Worm (Caenorhabditis elegans) whole organism, L3 larva: ENCODE results near the gene glr-2.

ENCODE experiments used
- R02D3.7 ChIP-seq: fragments of 150-350 bp; optimal IDR thresholded peaks from 2 replicates; lab custom pipeline; 2014; ENCODE audit warnings: missing biosample characterization, missing genetic modification characterization
- aly-2 ChIP-seq: fragments of 150-350 bp; optimal IDR thresholded peaks from 2 replicates; lab custom pipeline; 2014; ENCODE audit warnings: missing biosample characterization, missing genetic modification characterization
- ama-1 ChIP-seq: fragments of 150-350 bp; optimal IDR thresholded peaks from 2 replicates; lab custom pipeline; 2018
- ceh-16 ChIP-seq: sonication (generic microtip); optimal IDR thresholded peaks from 2 replicates; lab custom pipeline; 2017; ENCODE audit warnings: missing biosample characterization, missing genetic modification characterization
- ceh-28 ChIP-seq: fragments of 150-350 bp; optimal IDR thresholded peaks from 2 replicates; lab custom pipeline; 2014; ENCODE audit warnings: missing biosample characterization, missing genetic modification reagents, missing genetic modification characterization
- ceh-82 ChIP-seq: fragments of 150-350 bp; optimal IDR thresholded peaks from 2 replicates; lab custom pipeline; 2014; ENCODE audit warnings: missing biosample characterization, missing genetic modification characterization
- ceh-9 ChIP-seq: sonication (generic microtip); optimal IDR thresholded peaks from 2 replicates; lab custom pipeline; 2018; ENCODE audit warnings: missing biosample characterization, missing genetic modification characterization
- daf-12 ChIP-seq: fragments of 150-350 bp; optimal IDR thresholded peaks from 2 replicates; lab custom pipeline; 2014; ENCODE audit warnings: missing biosample characterization, missing genetic modification reagents, missing genetic modification characterization
- egl-27 ChIP-seq: sonication (generic microtip); optimal IDR thresholded peaks from 4 replicates; lab custom pipeline; 2017; ENCODE audit warnings: missing biosample characterization, missing genetic modification reagents, missing genetic modification characterization
- egl-5 ChIP-seq: fragments of 150-350 bp; optimal IDR thresholded peaks from 2 replicates; lab custom pipeline; 2017; ENCODE audit warnings: missing biosample characterization, missing genetic modification reagents, missing genetic modification characterization, inconsistent platforms
- elt-1 ChIP-seq: fragments of 150-350 bp; optimal IDR thresholded peaks from 2 replicates; lab custom pipeline; 2014; ENCODE audit warnings: missing biosample characterization, missing genetic modification characterization
- elt-2 ChIP-seq: sonication (generic microtip); optimal IDR thresholded peaks from 2 replicates; lab custom pipeline; 2016; ENCODE audit warnings: missing genetic modification reagents, mild to moderate bottlenecking, missing genetic modification characterization, missing compliant biosample characterization
- elt-3 ChIP-seq, 3 experiments: fragments of 150-350 bp in 1 of 3; sonication (generic microtip) in 2 of 3; optimal IDR thresholded peaks; 2 replicates in 2 of 3; 4 replicates in 1 of 3; lab custom pipeline; 2014 to 2017; ENCODE audit warnings: missing biosample characterization in 3 of 3, missing genetic modification characterization in 3 of 3
- eor-1 ChIP-seq, 2 experiments: fragments of 150-350 bp; optimal IDR thresholded peaks; 2 replicates each; lab custom pipeline; 2014 to 2018; ENCODE audit warnings: missing biosample characterization in 2 of 2, missing genetic modification characterization in 2 of 2
- fkh-10 ChIP-seq: sonication (generic microtip); optimal IDR thresholded peaks from 2 replicates; lab custom pipeline; 2017; ENCODE audit warnings: missing biosample characterization, missing genetic modification reagents, missing genetic modification characterization
- fkh-2 ChIP-seq: fragments of 150-350 bp; optimal IDR thresholded peaks from 2 replicates; lab custom pipeline; 2014; ENCODE audit warnings: missing biosample characterization, missing genetic modification reagents, missing genetic modification characterization
- fos-1 ChIP-seq: fragments of 150-350 bp; optimal IDR thresholded peaks from 2 replicates; lab custom pipeline; 2014; ENCODE audit warnings: missing biosample characterization, missing genetic modification characterization
- hmg-11 ChIP-seq: sonication (generic microtip); optimal IDR thresholded peaks from 2 replicates; lab custom pipeline; 2016; ENCODE audit warnings: missing genetic modification characterization, missing compliant biosample characterization
- jun-1 ChIP-seq: fragments of 150-350 bp; optimal IDR thresholded peaks from 2 replicates; lab custom pipeline; 2014; ENCODE audit warnings: missing biosample characterization, missing genetic modification reagents, missing genetic modification characterization
- lin-15B ChIP-seq: fragments of 150-350 bp; optimal IDR thresholded peaks from 2 replicates; lab custom pipeline; 2014; ENCODE audit warnings: missing biosample characterization, missing genetic modification characterization
- lin-39 ChIP-seq: fragments of 150-350 bp; optimal IDR thresholded peaks from 2 replicates; lab custom pipeline; 2018; ENCODE audit warnings: missing biosample characterization, missing genetic modification reagents, missing genetic modification characterization
- lsy-12 ChIP-seq: sonication (generic microtip); optimal IDR thresholded peaks from 2 replicates; lab custom pipeline; 2016; ENCODE audit warnings: mild to moderate bottlenecking, missing genetic modification characterization, missing compliant biosample characterization
- mdl-1 ChIP-seq: fragments of 150-350 bp; optimal IDR thresholded peaks from 2 replicates; lab custom pipeline; 2014; ENCODE audit warnings: missing biosample characterization, missing genetic modification characterization
- mml-1 ChIP-seq: fragments of 150-350 bp; sonication (generic microtip); optimal IDR thresholded peaks from 3 replicates; lab custom pipeline; 2014; ENCODE audit warnings: missing biosample characterization, missing genetic modification characterization
- nfya-1 ChIP-seq: sonication (generic microtip); optimal IDR thresholded peaks from 2 replicates; lab custom pipeline; 2017; ENCODE audit warnings: missing genetic modification characterization, mild to moderate bottlenecking, missing compliant biosample characterization, antibody characterized with exemption, moderate library complexity; ENCODE audit not compliant: insufficient read depth
- nhr-11 ChIP-seq: fragments of 150-350 bp; optimal IDR thresholded peaks from 2 replicates; lab custom pipeline; 2014; ENCODE audit warnings: missing biosample characterization, missing genetic modification characterization
- nhr-12 ChIP-seq: fragments of 150-350 bp; optimal IDR thresholded peaks from 2 replicates; lab custom pipeline; 2014; ENCODE audit warnings: missing biosample characterization, missing genetic modification characterization
- nhr-23 ChIP-seq: fragments of 150-350 bp; optimal IDR thresholded peaks from 2 replicates; lab custom pipeline; 2014; ENCODE audit warnings: missing biosample characterization, missing genetic modification reagents, missing genetic modification characterization
- nhr-237 ChIP-seq: fragments of 150-350 bp; optimal IDR thresholded peaks from 2 replicates; lab custom pipeline; 2014; ENCODE audit warnings: missing biosample characterization, missing genetic modification characterization
- nhr-28 ChIP-seq: fragments of 150-350 bp; optimal IDR thresholded peaks from 2 replicates; lab custom pipeline; 2014; ENCODE audit warnings: missing biosample characterization, missing genetic modification characterization
- nhr-43 ChIP-seq: sonication (generic microtip); optimal IDR thresholded peaks from 2 replicates; lab custom pipeline; 2016; ENCODE audit warnings: mild to moderate bottlenecking, missing genetic modification characterization, missing compliant biosample characterization; ENCODE audit not compliant: poor library complexity, severe bottlenecking
- nhr-67 ChIP-seq: fragments of 150-350 bp; optimal IDR thresholded peaks from 2 replicates; lab custom pipeline; 2014; ENCODE audit warnings: missing biosample characterization, missing genetic modification characterization
- nhr-76 ChIP-seq: fragments of 150-350 bp; sonication (generic microtip); optimal IDR thresholded peaks from 5 replicates; lab custom pipeline; 2014; ENCODE audit warnings: missing biosample characterization, missing genetic modification characterization
- nhr-77 ChIP-seq: fragments of 150-350 bp; optimal IDR thresholded peaks from 2 replicates; lab custom pipeline; 2014; ENCODE audit warnings: missing biosample characterization, missing genetic modification characterization
- pha-4 ChIP-seq: fragments of 150-350 bp; optimal IDR thresholded peaks from 2 replicates; lab custom pipeline; 2014; ENCODE audit warnings: missing biosample characterization, missing genetic modification reagents, missing genetic modification characterization
- pqm-1 ChIP-seq: fragments of 150-350 bp; optimal IDR thresholded peaks from 2 replicates; lab custom pipeline; 2017; ENCODE audit warnings: missing biosample characterization, missing genetic modification characterization, inconsistent platforms
- sea-2 ChIP-seq: fragments of 150-350 bp; sonication (generic microtip); optimal IDR thresholded peaks from 4 replicates; lab custom pipeline; 2014; ENCODE audit warnings: missing biosample characterization, missing genetic modification reagents, missing genetic modification characterization
- skn-1 ChIP-seq: fragments of 150-350 bp; optimal IDR thresholded peaks from 2 replicates; lab custom pipeline; 2014; ENCODE audit warnings: missing biosample characterization, missing genetic modification characterization
- snpc-4 ChIP-seq: fragments of 150-350 bp; optimal IDR thresholded peaks from 2 replicates; lab custom pipeline; 2014; ENCODE audit warnings: missing biosample characterization, missing genetic modification characterization
- tbx-2 ChIP-seq: sonication (generic microtip); optimal IDR thresholded peaks from 2 replicates; lab custom pipeline; 2016; ENCODE audit warnings: mild to moderate bottlenecking, missing genetic modification characterization, missing compliant biosample characterization
- unc-39 ChIP-seq: sonication (generic microtip); optimal IDR thresholded peaks from 4 replicates; lab custom pipeline; 2017; ENCODE audit warnings: missing biosample characterization, missing genetic modification characterization
- unc-62 ChIP-seq: fragments of 150-350 bp; sonication (generic microtip); optimal IDR thresholded peaks from 4 replicates; lab custom pipeline; 2014; ENCODE audit warnings: missing biosample characterization, missing genetic modification reagents, missing genetic modification characterization
- zag-1 ChIP-seq: fragments of 150-350 bp; optimal IDR thresholded peaks from 2 replicates; lab custom pipeline; 2014; ENCODE audit warnings: missing biosample characterization, missing genetic modification characterization
- ztf-11 ChIP-seq: fragments of 150-350 bp; optimal IDR thresholded peaks from 2 replicates; lab custom pipeline; 2014; ENCODE audit warnings: missing biosample characterization, missing genetic modification characterization
- ztf-4 ChIP-seq: fragments of 150-350 bp; optimal IDR thresholded peaks from 2 replicates; lab custom pipeline; 2014; ENCODE audit warnings: missing biosample characterization, missing genetic modification characterization

glr-2 gene

ce11 chrIII:7155631-7156030 is 10.9 kb upstream of the glr-2 start (continued):
- TF ChIP-seq unc-39 (tag; lab: Kevin White, UChicago) (no peak), eor-1 (tag; optimal IDR thresholded peaks at IDR 0.05; lab: Kevin White, UChicago) (no peak), nhr-28 (no peak), fkh-2 (no peak), pha-4 (tag; lab: Kevin White, UChicago) (peak; percentile 92), lin-39 (peak; percentile 67), ceh-82 (peak; percentile 52), nhr-77 (tag; lab: Kevin White, UChicago) (peak; percentile 69), fkh-10 (GFP tag; lab: Kevin White, UChicago) (peak; percentile 98), ztf-4 (no peak), nfya-1 (peak; percentile 94), nhr-11 (tag; lab: Kevin White, UChicago) (peak; percentile 74), egl-5 (tag; lab: Kevin White, UChicago) (peak; percentile 85), ceh-9 (tag; lab: Kevin White, UChicago) (no peak), zag-1 (tag; lab: Kevin White, UChicago) (peak; percentile 81), snpc-4 (tag; lab: Kevin White, UChicago) (peak; percentile 88), fos-1 (peak; percentile 34), lin-15B (tag; lab: Kevin White, UChicago) (peak; percentile 74), R02D3.7 (peak; percentile 75), nhr-43 (tag; lab: Kevin White, UChicago) (peak; percentile 80), ceh-16 (tag; lab: Kevin White, UChicago) (no peak), egl-27 (tag; lab: Kevin White, UChicago) (peak; percentile 97), sea-2 (GFP tag; lab: Kevin White, UChicago) (peak; percentile 13)
- TF ChIP-seq, all 47 proteins: peak for 32

DNA sequence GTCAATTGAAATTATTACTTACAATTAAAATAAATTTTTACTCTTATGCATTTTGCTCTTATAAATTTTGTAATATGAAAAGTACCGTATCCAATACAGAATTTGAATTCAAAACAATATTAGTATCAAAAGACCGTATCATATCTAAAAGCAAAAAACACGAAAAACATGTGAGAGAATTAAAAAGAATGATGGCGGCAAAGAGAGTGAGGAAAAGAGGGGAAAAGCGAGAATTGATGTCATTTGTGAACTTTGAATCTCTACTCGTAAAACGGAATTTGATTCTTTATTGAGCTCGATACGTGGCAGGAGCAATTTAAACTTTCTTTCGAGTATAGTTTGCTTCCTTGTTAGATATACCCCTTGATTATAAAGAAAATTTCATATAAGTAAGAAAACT is 9.8 kb upstream of the glr-2 start:
- TF ChIP-seq jun-1 (tag; lab: Kevin White, UChicago) (peak; percentile 16), fkh-10 (GFP tag; lab: Kevin White, UChicago) (no peak), elt-2 (tag; lab: Kevin White, UChicago) (peak; percentile 30)

DNA sequence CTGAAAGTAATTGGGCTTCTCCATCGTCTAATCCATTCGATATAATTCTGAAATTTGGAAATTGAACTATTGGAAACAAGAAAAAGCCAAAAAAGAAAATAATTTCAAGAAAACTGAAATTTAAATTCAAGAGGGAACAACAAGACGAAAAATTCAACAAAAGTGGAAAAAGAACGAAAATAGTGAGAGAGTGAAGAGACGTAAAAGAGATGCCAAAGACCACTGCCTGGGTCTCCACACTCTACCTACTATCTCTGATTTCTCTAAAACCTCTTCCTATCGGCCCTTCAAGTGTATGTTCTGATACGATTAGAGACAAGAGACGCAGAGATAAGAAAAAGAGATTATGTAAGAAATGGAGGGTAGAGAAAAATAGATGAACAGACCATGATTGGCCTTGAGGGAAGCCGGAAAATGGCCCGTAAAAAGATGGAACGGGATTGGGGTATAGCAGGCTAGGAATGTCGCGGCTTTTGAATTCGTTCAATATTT is 9.0 kb upstream of the glr-2 start, which contains the start of gene ogt-1:
Gene ogt-1, minus strand, starts transcription at position 51 of the 492 bp plus-strand sequence.
- peak in 1 of 2 experiments; percentile 45 for TF ChIP-seq eor-1 (tag; optimal IDR thresholded peaks at IDR 0.05; lab: Kevin White, UChicago)
- TF ChIP-seq hmg-11 (tag; lab: Kevin White, UChicago): peak; percentile 86
- TF ChIP-seq elt-2 (tag; lab: Kevin White, UChicago): peak; percentile 62
- TF ChIP-seq nhr-11 (tag; lab: Kevin White, UChicago): peak; percentile 6
- peak; percentile 39 for TF ChIP-seq fkh-10 (GFP tag; lab: Kevin White, UChicago)
- peak; percentile 84 for TF ChIP-seq nhr-43 (tag; lab: Kevin White, UChicago)
- peak; percentile 52 for TF ChIP-seq ztf-4
- no peak for TF ChIP-seq aly-2
- peak; percentile 94 for TF ChIP-seq nfya-1
- TF ChIP-seq snpc-4 (tag; lab: Kevin White, UChicago): peak; percentile 57
- TF ChIP-seq tbx-2 (tag; lab: Kevin White, UChicago): peak; percentile 61
- TF ChIP-seq lin-39: no peak
- no peak for TF ChIP-seq unc-39 (tag; lab: Kevin White, UChicago)
- TF ChIP-seq mdl-1: peak; percentile 66
- TF ChIP-seq unc-62 (GFP tag; lab: Kevin White, UChicago): peak; percentile 32
- peak; percentile 77 for TF ChIP-seq pqm-1 (tag; lab: Kevin White, UChicago)
- TF ChIP-seq R02D3.7: peak; percentile 59
- TF ChIP-seq mml-1 (tag; lab: Kevin White, UChicago): no peak
- no peak for TF ChIP-seq nhr-12 (tag; lab: Kevin White, UChicago)
- TF ChIP-seq egl-5 (tag; lab: Kevin White, UChicago): peak; percentile 86
- no peak for TF ChIP-seq ceh-82
- TF ChIP-seq daf-12 (tag; lab: Kevin White, UChicago): no peak
- TF ChIP-seq nhr-77 (tag; lab: Kevin White, UChicago): peak; percentile 43
- peak; percentile 80 for TF ChIP-seq ama-1 (lab: Kevin White, UChicago)
- no peak for TF ChIP-seq nhr-28
- TF ChIP-seq nhr-76 (tag; lab: Kevin White, UChicago): no peak
- no peak for TF ChIP-seq ceh-16 (tag; lab: Kevin White, UChicago)
- peak; percentile 58 for TF ChIP-seq lsy-12 (tag; lab: Kevin White, UChicago)
- TF ChIP-seq ztf-11 (tag; lab: Kevin White, UChicago): no peak
- no peak for TF ChIP-seq elt-3 (tag; optimal IDR thresholded peaks at IDR 0.05; lab: Kevin White, UChicago)
- no peak for TF ChIP-seq zag-1 (tag; lab: Kevin White, UChicago)
- peak; percentile 87 for TF ChIP-seq ceh-28 (tag; lab: Kevin White, UChicago)
- TF ChIP-seq ceh-9 (tag; lab: Kevin White, UChicago): no peak
- TF ChIP-seq skn-1 (tag; lab: Kevin White, UChicago): peak; percentile 63
- peak; percentile 72 for TF ChIP-seq lin-15B (tag; lab: Kevin White, UChicago)
- no peak for TF ChIP-seq nhr-237 (tag; lab: Kevin White, UChicago)
- TF ChIP-seq sea-2 (GFP tag; lab: Kevin White, UChicago): no peak
- TF ChIP-seq fos-1: peak; percentile 70
- no peak for TF ChIP-seq fkh-2
- peak; percentile 93 for TF ChIP-seq nhr-23 (tag; lab: Kevin White, UChicago)
- TF ChIP-seq pha-4 (tag; lab: Kevin White, UChicago): peak; percentile 94
- peak; percentile 89 for TF ChIP-seq jun-1 (tag; lab: Kevin White, UChicago)
- TF ChIP-seq elt-1 (tag; lab: Kevin White, UChicago): peak; percentile 64
- peak; percentile 83 for TF ChIP-seq egl-27 (tag; lab: Kevin White, UChicago)
- TF ChIP-seq nhr-67 (tag; lab: Kevin White, UChicago): no peak
